Worm (Caenorhabditis elegans) whole organism, early embryonic: ENCODE measurements around the gene trp-1.

Source experiments
- B0310.2 ChIP-seq: sonication (generic microtip); optimal IDR thresholded peaks from 2 replicates; lab custom pipeline; 2016; ENCODE audit warnings: mild to moderate bottlenecking, missing genetic modification characterization, missing compliant biosample characterization
- F13C5.2 ChIP-seq: sonication (generic microtip); optimal IDR thresholded peaks from 2 replicates; lab custom pipeline; 2017; ENCODE audit warnings: mild to moderate bottlenecking, missing genetic modification characterization, inconsistent platforms, missing compliant biosample characterization
- aly-1 ChIP-seq: sonication (generic microtip); optimal IDR thresholded peaks from 2 replicates; lab custom pipeline; 2016; ENCODE audit warnings: missing genetic modification characterization, missing compliant biosample characterization
- ama-1 ChIP-seq: fragments of 150-350 bp; optimal IDR thresholded peaks from 2 replicates; lab custom pipeline; 2014
- ceh-13 ChIP-seq: fragments of 200-800 bp; sonication (Bioruptor generic); optimal IDR thresholded peaks from 2 replicates; lab custom pipeline; 2018; ENCODE audit warnings: mild to moderate bottlenecking, missing genetic modification characterization, missing compliant biosample characterization
- ceh-36 ChIP-seq: sonication (generic microtip); optimal IDR thresholded peaks from 2 replicates; lab custom pipeline; 2016; ENCODE audit warnings: missing genetic modification characterization, inconsistent platforms, missing compliant biosample characterization
- ets-7 ChIP-seq: sonication (generic microtip); optimal IDR thresholded peaks from 2 replicates; lab custom pipeline; 2016; ENCODE audit warnings: missing genotype, missing genetic modification characterization, missing compliant biosample characterization
- flt-1 ChIP-seq: fragments of 200-800 bp; sonication (Bioruptor generic); IDR thresholded peaks from 2 replicates; pipeline ENCODE4 v1.3.6; 2022; ENCODE audit warnings: missing genetic modification characterization, missing compliant biosample characterization
- hmbx-1 ChIP-seq: sonication (generic microtip); optimal IDR thresholded peaks from 2 replicates; lab custom pipeline; 2016; ENCODE audit warnings: mild to moderate bottlenecking, missing genetic modification characterization, missing compliant biosample characterization
- hmg-4 ChIP-seq: fragments of 200-800 bp; sonication (Bioruptor generic); optimal IDR thresholded peaks from 2 replicates; lab custom pipeline; 2018; ENCODE audit warnings: mild to moderate bottlenecking, missing genetic modification characterization, missing compliant biosample characterization
- hnd-1 ChIP-seq: sonication (generic microtip); optimal IDR thresholded peaks from 2 replicates; lab custom pipeline; 2016; ENCODE audit warnings: missing genetic modification characterization, missing compliant biosample characterization
- pes-1 ChIP-seq: fragments of 200-800 bp; sonication (Bioruptor generic); IDR thresholded peaks from 2 replicates; pipeline ENCODE4 v1.3.6; 2022; ENCODE audit warnings: missing genetic modification reagents, missing genetic modification characterization, missing compliant biosample characterization
- scrt-1 ChIP-seq: fragments of 200-800 bp; sonication (Bioruptor generic); IDR thresholded peaks from 2 replicates; pipeline ENCODE4 v1.3.6; 2022; ENCODE audit warnings: missing genetic modification characterization, missing compliant biosample characterization
- sea-1 ChIP-seq: fragments of 200-800 bp; sonication (Bioruptor generic); conservative IDR thresholded peaks from 2 replicates; pipeline ENCODE4 v1.3.6; 2022; ENCODE audit warnings: missing genetic modification characterization, missing compliant biosample characterization
- tbx-11 ChIP-seq: fragments of 200-800 bp; sonication (Bioruptor generic); IDR thresholded peaks from 2 replicates; pipeline ENCODE4 v1.3.6; 2022; ENCODE audit warnings: missing genetic modification characterization, missing compliant biosample characterization
- tbx-37 ChIP-seq: fragments of 200-800 bp; sonication (Bioruptor generic); conservative IDR thresholded peaks from 2 replicates; pipeline ENCODE4 v1.3.6; 2022; ENCODE audit warnings: missing genetic modification reagents, missing genetic modification characterization, missing compliant biosample characterization
- tra-4 ChIP-seq: sonication (generic microtip); optimal IDR thresholded peaks from 2 replicates; lab custom pipeline; 2017; ENCODE audit warnings: missing genetic modification characterization, missing compliant biosample characterization

The trp-1 gene

DNA sequence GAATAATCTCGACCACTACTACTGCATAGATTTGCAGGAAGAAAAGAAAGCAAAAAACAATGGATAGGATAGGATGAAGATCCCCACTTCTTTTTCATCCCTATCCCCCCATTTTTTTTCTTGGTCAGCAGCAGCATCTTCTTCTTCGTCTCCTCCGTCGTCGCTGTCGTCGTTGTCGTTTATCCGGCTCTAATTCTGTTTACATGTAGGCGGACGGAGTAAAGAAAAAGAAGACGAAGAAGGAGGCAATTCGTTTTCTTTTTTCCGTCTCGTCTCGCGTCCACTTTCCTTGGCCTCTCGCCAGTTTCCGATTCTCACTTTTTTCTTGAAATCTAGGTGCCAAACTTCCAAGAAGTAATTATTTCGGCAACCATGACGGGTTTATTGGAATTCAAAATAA lies 23.2 kb upstream of the trp-1 start:
- no peak for TF ChIP-seq hnd-1 (tag; lab: Kevin White, UChicago)
- TF ChIP-seq sea-1, result no peak
- TF ChIP-seq hmg-4, result peak; percentile 23

DNA sequence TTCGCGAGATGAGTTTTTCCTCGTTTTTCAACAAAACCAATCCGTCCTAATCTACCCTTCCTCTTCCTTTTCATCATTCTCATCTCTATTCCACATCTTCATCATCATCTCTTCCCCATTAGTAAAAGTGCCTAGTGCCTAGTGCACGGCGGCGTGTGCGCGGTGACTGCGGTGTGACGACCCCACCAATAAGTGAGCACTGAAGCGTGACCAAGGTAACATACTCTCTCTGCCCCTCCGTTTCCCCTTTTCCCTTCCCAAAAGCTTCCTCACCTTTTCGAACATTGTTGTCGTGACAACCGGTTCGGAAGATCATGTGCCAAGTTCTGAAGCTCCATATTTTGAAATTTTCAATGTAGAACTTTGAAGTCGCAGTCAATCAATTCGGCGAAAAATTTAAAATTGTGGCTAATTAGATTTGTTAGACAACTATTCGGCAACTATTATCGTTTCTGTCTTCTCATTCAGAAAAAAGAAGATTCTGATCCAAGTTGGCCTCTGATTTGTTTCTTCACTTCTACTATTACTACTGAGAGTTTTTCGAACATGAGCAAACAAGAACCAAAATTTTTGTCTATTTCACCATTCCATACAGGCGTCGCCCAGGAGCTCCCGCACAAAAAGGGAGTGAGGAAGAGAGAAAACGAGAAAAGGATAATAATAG lies 22.5 kb upstream of the trp-1 start:
- no peak for TF ChIP-seq hmg-4
- TF ChIP-seq tbx-37 (GFP tag; lab: Robert Waterston, UW), result no peak
- no peak for TF ChIP-seq ceh-36 (tag; lab: Kevin White, UChicago)
- no peak for TF ChIP-seq pes-1 (GFP tag; lab: Robert Waterston, UW)
- TF ChIP-seq hnd-1 (tag; lab: Kevin White, UChicago), result no peak
- TF ChIP-seq ceh-13 (GFP tag; lab: Kevin White, UChicago), result no peak
- TF ChIP-seq F13C5.2 (tag; lab: Kevin White, UChicago), result no peak
- TF ChIP-seq tbx-11 (GFP tag; lab: Robert Waterston, UW), result no peak
- TF ChIP-seq B0310.2, result no peak
- TF ChIP-seq tra-4, result no peak
- TF ChIP-seq flt-1 (GFP tag; lab: Robert Waterston, UW), result no peak
- TF ChIP-seq sea-1, result no peak
- no peak for TF ChIP-seq hmbx-1 (tag; lab: Kevin White, UChicago)
- TF ChIP-seq ama-1 (lab: Kevin White, UChicago), result no peak

ce11 chrIII:8518990-8519389 lies 15.9 kb upstream of the trp-1 start:
- TF ChIP-seq F13C5.2 (tag; lab: Kevin White, UChicago), result no peak
- no peak for TF ChIP-seq ets-7 (tag; lab: Kevin White, UChicago)
- no peak for TF ChIP-seq pes-1 (GFP tag; lab: Robert Waterston, UW)
- TF ChIP-seq ceh-13 (GFP tag; lab: Kevin White, UChicago), result no peak
- no peak for TF ChIP-seq tbx-11 (GFP tag; lab: Robert Waterston, UW)
- TF ChIP-seq ama-1 (lab: Kevin White, UChicago), result no peak
- no peak for TF ChIP-seq tbx-37 (GFP tag; lab: Robert Waterston, UW)
- no peak for TF ChIP-seq hnd-1 (tag; lab: Kevin White, UChicago)
- TF ChIP-seq hmg-4, result no peak
- no peak for TF ChIP-seq scrt-1 (GFP tag; lab: Robert Waterston, UW)
- TF ChIP-seq sea-1, result no peak
- no peak for TF ChIP-seq B0310.2
- no peak for TF ChIP-seq tra-4
- no peak for TF ChIP-seq hmbx-1 (tag; lab: Kevin White, UChicago)
- no peak for TF ChIP-seq flt-1 (GFP tag; lab: Robert Waterston, UW)
- no peak for TF ChIP-seq ceh-36 (tag; lab: Kevin White, UChicago)
- TF ChIP-seq aly-1, result no peak

DNA sequence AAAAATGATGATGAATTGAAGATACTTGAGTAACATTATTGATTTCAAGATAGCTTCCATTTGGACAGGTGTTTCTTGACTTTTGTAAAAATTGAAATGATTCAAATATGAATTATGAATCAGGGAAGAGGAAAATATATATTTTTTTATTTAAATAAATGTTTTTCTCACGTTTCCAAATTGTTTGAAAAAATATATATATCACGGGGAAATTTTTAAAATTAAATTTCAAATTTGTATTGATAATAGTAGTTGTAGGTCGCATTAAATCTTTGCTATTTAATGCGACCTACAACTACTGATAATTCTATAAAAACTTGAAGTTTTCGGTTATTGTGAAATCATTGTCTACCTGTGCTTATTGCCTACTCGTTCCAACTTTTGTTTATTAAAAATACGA lies 15.0 kb upstream of the trp-1 start, which contains the start of gene ZC21.8:
ZC21.8 (minus strand) TSS at position 101 of the 400 bp plus-strand sequence.
- TF ChIP-seq ama-1 (lab: Kevin White, UChicago) (no peak), B0310.2 (no peak), sea-1 (no peak), aly-1 (no peak), tbx-11 (GFP tag; lab: Robert Waterston, UW) (no peak), hmbx-1 (tag; lab: Kevin White, UChicago) (no peak), hmg-4 (no peak), ceh-13 (GFP tag; lab: Kevin White, UChicago) (no peak)

- TF ChIP-seq F13C5.2 (tag; lab: Kevin White, UChicago) (no peak), pes-1 (GFP tag; lab: Robert Waterston, UW) (no peak), aly-1 (no peak), ets-7 (tag; lab: Kevin White, UChicago) (no peak), tbx-37 (GFP tag; lab: Robert Waterston, UW) (no peak), ama-1 (lab: Kevin White, UChicago) (no peak), flt-1 (GFP tag; lab: Robert Waterston, UW) (no peak), ceh-36 (tag; lab: Kevin White, UChicago) (no peak), tbx-11 (GFP tag; lab: Robert Waterston, UW) (no peak), sea-1 (no peak), B0310.2 (no peak), ceh-13 (GFP tag; lab: Kevin White, UChicago) (no peak), tra-4 (no peak), scrt-1 (GFP tag; lab: Robert Waterston, UW) (no peak), hmbx-1 (tag; lab: Kevin White, UChicago) (no peak), hnd-1 (tag; lab: Kevin White, UChicago) (no peak), hmg-4 (no peak)
Observed at ce11 chrIII:8520589-8520988, 14.3 kb upstream of the trp-1 start.

DNA sequence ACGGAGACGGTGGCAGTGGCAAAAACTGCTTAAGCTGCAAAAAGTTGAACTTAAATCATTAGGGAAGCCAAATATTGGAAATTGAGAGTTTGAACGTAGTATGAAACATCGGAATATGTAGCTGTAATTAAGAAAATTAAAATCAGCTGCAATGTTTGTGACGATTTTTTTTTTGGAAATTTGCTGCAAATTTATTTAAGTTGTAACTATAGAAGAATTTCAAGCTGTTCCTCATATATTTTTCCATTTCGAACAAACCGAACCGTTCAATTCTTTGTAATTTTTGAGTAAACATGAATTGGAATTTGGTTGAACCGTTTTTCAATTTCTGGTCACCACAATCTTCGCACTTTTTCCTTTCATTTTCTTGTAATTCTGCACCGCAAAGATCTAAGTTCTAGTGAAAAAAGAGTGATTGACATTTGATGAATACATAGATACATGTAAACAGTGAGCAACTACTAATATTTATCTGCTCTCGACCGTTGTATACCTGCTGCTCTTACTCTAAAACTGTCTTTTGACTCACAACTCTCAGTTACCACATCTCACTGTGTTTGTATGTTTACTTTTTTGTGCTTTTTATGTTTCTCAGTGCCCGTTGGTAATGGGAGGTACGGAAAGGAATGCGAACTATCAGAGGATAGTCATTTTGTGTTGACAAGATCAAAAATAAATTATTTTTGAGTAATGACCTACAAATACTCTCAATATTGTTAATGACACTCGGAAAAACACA lies 13.1 kb upstream of the trp-1 start:
- TF ChIP-seq tbx-37 (GFP tag; lab: Robert Waterston, UW), result no peak
- no peak for TF ChIP-seq F13C5.2 (tag; lab: Kevin White, UChicago)
- no peak for TF ChIP-seq scrt-1 (GFP tag; lab: Robert Waterston, UW)
- no peak for TF ChIP-seq tbx-11 (GFP tag; lab: Robert Waterston, UW)
- no peak for TF ChIP-seq ets-7 (tag; lab: Kevin White, UChicago)
- TF ChIP-seq sea-1, result no peak
- TF ChIP-seq ceh-13 (GFP tag; lab: Kevin White, UChicago), result no peak
- TF ChIP-seq hnd-1 (tag; lab: Kevin White, UChicago), result no peak
- TF ChIP-seq hmbx-1 (tag; lab: Kevin White, UChicago), result no peak
- TF ChIP-seq pes-1 (GFP tag; lab: Robert Waterston, UW), result no peak
- TF ChIP-seq B0310.2, result no peak
- TF ChIP-seq ceh-36 (tag; lab: Kevin White, UChicago), result no peak

DNA sequence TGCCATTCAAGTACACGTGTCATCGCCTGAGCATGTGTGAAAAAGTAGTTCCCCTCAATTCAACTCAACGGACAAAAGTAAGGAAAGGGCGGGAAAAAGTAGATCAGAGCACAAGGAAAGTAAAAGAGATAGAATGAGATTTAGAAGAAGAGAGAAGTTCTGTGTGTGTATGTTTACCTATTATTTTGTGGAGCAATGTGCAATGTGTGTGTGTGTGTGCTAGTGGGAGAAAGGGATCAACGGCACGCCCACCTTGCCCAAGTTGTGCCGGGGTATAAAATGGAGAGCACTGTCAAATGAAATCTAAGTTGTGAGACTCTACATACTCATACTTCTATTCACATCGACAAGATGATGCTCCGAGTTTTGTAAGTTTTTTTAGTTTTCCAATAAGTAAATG lies 10.2 kb upstream of the trp-1 start, which contains the start of gene idpp-15:
idpp-15 (plus strand) TSS at position 301 of the 400 bp plus-strand sequence.
- TF ChIP-seq tra-4, result no peak
- TF ChIP-seq pes-1 (GFP tag; lab: Robert Waterston, UW), result no peak
